Fruit fly (Drosophila melanogaster) whole organism: Measurements from ENCODE around the gene Trm7-32.

Source experiments
- CG8478 ChIP-seq: fragments of >200 bp; optimal IDR thresholded peaks from 2 replicates; lab custom pipeline; 2018; ENCODE audit warnings: inconsistent platforms
- Dll ChIP-seq: fragments of >200 bp; optimal IDR thresholded peaks from 2 replicates; lab custom pipeline; 2017
- EcR ChIP-seq, 2 experiments: fragments of >200 bp; optimal IDR thresholded peaks; 2 replicates each; lab custom pipeline; 2017; ENCODE audit warnings: missing biosample characterization in 2 of 2, missing genetic modification characterization in 2 of 2, missing genetic modification reagents in 2 of 2
- pan ChIP-seq: fragments of >200 bp; optimal IDR thresholded peaks from 2 replicates; lab custom pipeline; 2017
- psq ChIP-seq: fragments of >200 bp; optimal IDR thresholded peaks from 2 replicates; lab custom pipeline; 2017
- usp ChIP-seq: fragments of >200 bp; optimal IDR thresholded peaks from 2 replicates; lab custom pipeline; 2017; ENCODE audit warnings: missing biosample characterization, missing genetic modification characterization, mixed read lengths

Trm7-32 gene

DNA sequence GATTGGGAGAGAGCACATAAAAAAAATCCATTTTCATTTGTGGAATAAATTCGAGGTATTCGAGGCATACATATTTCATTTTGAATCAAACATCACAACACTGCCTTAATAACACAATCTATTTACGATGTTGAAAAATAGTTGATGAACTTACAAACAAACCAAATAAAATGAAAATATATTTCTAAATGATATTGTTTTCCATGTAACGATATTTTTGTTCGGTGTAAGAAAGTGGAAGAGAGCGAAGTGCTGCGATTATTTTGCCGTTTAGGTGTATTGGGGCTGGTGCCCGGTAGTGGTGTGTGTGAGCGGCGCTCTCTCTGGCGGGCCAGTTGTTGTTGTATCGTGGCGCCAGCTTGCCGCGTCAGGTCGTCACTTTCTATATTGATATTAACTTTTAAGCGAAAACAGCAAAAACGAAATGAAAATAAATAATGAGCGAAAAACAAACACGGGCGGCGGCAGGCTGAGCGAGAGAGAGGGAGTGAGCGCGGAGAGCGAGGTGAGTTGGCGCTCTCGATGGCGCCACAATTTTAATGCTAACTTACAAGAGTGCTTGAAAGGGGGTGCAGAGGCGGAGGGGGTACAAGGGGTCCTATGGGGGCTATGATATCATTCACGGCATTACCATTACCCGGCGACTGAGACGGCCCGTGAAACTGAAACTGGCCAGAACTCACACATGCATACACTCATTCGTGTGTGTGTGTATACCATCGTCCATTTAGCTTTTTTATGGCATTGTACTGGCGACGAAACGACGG lies 24.7 kb downstream of the Trm7-32 start:
- TF ChIP-seq Dll (lab: Kevin White, UChicago) (peak; percentile 95), psq (no peak)

DNA sequence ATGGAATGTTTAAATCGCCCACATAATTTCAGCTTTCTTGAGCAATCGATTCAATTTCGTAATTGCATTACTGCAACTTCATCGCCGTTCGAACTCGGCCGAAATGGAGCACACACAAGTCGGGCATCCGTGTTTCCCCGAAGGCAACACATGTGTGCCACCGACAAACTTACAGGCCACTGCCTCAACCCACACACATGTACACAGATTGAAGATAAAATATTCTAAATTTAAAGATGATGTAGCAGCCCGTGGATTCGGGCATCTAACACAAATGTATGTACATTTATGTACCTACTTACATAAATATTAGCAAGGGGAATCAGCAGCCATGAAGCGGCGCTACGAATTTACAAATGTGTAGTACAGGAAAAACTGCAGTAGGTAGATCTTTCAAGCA lies 25.6 kb downstream of the Trm7-32 start:
- TF ChIP-seq CG8478 (lab: Kevin White, UChicago) (no peak), Dll (lab: Kevin White, UChicago) (no peak), EcR (GFP tag; optimal IDR thresholded peaks at IDR 0.05; lab: Kevin White, UChicago) (no peak), pan (lab: Kevin White, UChicago) (no peak), psq (no peak), usp (GFP tag; lab: Kevin White, UChicago) (no peak)

DNA sequence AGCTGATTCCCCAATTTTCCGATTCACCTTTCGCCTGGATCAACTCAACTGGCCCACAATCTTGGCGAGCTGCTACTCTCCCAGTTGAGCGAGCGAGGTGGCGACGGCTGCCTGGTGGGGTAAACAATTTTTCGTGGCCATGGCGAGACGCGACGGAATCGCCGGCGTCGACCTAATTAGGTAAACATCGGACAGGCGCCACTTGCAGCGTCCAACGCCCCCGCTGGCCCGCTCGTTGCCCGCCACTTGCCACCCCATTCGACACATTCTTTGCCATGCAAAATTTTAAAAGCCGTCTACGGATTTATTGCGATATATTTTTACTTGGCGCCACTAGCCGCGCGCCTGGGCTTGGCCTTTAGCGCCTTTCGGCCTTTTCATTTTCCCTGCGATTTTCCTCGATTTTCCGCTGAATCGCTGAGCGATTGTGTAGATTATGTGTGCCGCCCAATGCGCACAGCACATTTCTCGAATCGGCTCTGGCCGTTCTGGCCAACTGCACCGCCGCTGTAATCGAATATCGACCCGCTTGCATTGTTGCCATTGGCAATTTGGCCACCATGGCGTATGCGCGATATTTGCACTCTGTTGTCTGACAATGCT lies 26.4 kb downstream of the Trm7-32 start:
- TF ChIP-seq Dll (lab: Kevin White, UChicago) (no peak), CG8478 (lab: Kevin White, UChicago) (no peak), usp (GFP tag; lab: Kevin White, UChicago) (no peak), EcR (GFP tag; optimal IDR thresholded peaks at IDR 0.05; lab: Kevin White, UChicago) (no peak), pan (lab: Kevin White, UChicago) (no peak), psq (no peak)

DNA sequence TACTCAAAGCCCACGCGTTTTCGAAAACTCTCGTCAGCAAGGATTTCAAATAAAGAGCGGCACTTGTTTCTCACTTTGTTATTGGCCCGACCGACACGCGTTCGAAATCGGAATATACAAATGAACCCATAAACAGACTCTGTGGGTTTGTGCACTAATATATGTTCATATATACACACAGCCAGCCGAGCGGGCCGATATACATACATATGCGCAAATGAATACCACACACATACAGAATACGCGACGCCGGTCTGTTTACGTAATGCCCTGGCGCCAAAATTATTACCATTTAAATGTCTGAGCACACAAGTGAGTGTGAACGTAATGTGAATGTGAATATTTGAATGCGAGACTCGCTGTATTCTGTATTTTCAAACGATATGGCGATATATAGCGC lies 27.2 kb downstream of the Trm7-32 start:
- TF ChIP-seq CG8478 (lab: Kevin White, UChicago) (no peak), psq (no peak), usp (GFP tag; lab: Kevin White, UChicago) (no peak), EcR (GFP tag; optimal IDR thresholded peaks at IDR 0.05; lab: Kevin White, UChicago) (no peak), pan (lab: Kevin White, UChicago) (no peak), Dll (lab: Kevin White, UChicago) (no peak)

DNA sequence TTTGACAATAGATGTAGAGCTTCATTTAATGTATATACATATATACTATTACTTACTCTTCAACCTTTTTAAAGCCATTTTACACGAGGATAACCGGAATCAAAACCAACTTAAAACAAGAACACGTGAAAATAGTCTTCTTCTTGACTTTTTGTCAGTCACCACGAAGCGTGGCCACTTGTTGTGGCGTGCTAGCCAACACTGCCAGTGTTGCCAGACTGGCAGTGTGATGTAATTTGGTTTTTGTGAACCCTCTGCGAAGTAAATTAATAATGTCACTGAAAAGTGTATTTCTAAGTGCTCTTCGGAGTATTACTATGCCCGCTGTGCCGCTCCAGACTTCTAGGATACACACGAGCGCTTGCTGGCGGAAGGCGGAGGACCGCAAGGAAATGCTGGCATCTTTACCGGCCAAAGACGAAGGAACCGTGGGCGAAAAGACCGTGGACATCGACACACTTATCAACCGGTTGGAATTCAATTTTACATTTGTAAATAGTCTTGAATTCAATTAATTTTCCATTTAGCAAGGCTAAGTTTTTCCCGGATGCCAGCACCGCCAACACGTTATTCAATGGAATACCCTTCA lies 32.1 kb downstream of the Trm7-32 start, which contains the start of the genes Ns1 and mRpS11:
Gene Ns1, minus strand, starts transcription at position 150 of the 589 bp plus-strand sequence.
Gene mRpS11, plus strand, starts transcription at position 207 of the 589 bp plus-strand sequence.
- TF ChIP-seq pan (lab: Kevin White, UChicago) (no peak), CG8478 (lab: Kevin White, UChicago) (no peak), usp (GFP tag; lab: Kevin White, UChicago) (no peak), Dll (lab: Kevin White, UChicago) (no peak), psq (no peak), EcR (GFP tag; optimal IDR thresholded peaks at IDR 0.05; lab: Kevin White, UChicago) (no peak)

DNA sequence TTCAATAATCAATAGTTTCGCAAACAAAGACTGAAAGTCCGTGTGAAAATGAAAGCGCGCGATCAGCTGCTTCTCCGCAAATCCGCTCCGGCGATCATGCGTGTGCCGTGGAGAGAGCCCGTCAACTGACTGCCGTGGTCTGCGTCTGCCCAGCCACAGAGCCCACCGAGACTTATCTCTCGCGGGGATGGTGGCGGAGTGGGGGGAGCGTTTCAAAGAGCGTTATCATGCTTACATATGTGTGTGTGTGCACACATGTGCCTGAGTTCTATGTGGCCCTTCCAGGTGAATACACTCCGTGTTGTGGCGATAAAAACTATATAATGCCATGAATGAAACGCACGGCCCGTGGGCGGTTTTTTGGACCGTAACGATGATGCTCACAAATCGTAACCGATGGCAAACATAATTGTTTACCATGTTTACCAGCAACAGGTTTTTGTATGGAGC lies 37.5 kb downstream of the Trm7-32 start:
- no peak for TF ChIP-seq Dll (lab: Kevin White, UChicago)
- TF ChIP-seq EcR (GFP tag; optimal IDR thresholded peaks at IDR 0.05; lab: Kevin White, UChicago) = peak in 1 of 2 experiments; percentile 33

DNA sequence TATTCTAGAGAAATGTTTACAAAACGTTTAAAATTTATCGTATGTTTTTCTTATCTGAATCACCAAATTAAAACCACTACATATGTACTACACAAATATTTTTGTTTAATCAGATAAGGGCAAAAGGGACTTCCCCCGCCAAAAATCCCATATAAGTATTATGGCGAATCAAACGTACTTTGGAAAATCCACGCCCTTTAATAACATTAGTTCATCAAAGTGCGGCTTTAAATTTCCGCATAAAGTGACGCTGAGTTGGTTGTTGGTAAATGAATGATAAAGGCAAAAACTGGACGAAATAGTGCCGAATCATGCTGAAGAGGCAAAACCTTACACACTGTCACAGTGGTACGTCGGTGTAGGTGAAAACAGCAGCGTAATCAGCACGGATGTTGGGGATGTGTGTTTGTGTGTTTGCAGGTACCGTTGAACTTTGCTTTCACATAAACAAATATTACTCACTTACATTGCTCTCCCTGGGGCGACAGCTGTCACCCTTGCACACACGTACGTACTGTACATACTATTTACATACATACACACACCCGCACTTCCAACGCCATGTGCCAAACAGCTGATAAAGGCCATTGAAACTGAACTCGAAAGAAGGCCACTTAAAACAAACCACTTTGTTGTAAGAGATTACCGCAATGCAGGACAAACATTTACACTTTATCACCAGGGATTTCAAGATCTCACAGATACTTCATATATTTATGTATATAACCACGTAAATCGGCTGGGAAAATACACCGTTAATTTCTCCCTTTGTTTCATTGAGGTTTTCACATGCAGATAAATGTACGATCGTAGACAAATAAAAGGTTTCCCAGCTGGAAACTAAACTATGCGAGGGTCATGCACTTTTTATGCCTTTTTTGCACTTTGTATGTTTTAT lies 38.7 kb downstream of the Trm7-32 start:
- TF ChIP-seq CG8478 (lab: Kevin White, UChicago) (no peak), usp (GFP tag; lab: Kevin White, UChicago) (no peak), Dll (lab: Kevin White, UChicago) (no peak), psq (no peak), pan (lab: Kevin White, UChicago) (no peak), EcR (GFP tag; optimal IDR thresholded peaks at IDR 0.05; lab: Kevin White, UChicago) (no peak)

DNA sequence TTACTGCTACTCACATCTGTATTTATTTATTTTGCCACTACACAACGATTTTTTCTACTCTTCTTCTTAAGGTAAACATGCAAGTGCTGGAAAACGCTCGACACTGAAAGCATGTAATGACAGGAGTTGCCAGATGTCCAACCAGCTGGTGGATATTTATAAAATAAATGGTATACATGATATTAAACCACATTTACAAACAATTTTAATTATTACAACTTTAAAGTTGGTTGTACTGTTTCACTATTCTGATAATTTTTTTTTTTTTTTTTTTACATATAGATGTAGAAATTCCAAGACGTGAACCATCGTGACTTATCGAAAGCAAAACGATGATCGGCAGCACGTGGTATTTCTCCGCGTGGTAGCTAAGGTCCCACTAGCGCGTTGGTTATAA lies 39.4 kb downstream of the Trm7-32 start, which contains the start of the genes Keap1 and kuk:
Gene Keap1, minus strand, starts transcription at position 87 of the 397 bp plus-strand sequence.
Gene kuk, plus strand, starts transcription at position 386 of the 397 bp plus-strand sequence.
- TF ChIP-seq psq (no peak), EcR (GFP tag; optimal IDR thresholded peaks at IDR 0.05; lab: Kevin White, UChicago) (no peak), Dll (lab: Kevin White, UChicago) (no peak), pan (lab: Kevin White, UChicago) (no peak), CG8478 (lab: Kevin White, UChicago) (no peak), usp (GFP tag; lab: Kevin White, UChicago) (no peak)

DNA sequence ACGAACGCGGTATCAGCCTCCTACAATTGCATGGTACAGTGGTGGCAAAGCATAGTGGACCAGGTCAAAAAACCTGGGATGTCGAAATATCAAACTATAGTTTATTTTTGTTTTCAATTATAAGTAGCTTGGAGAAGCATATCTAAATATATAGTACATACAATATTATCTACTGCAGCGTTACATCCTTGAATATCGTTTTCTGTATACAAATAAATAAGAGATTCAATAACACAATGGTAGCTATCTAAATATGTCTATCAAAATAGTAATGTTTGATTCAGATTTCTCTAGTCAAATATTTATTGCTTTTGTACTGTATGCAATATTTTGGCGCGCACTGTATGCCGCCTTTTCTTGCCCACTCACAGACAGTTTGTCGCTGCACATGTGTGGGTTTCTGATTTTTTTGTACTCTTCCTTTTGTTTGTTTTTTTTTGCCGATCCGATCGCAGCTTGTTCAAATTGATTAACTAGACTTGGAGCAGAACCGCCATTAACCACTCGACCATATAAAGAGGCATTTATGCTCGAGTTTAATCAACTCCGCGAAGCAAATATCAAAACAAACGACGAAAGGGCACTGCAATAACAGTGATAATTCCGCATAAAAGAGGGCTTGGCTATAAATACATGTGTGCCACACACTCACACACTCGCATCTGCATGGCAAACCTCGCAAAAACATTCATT lies 40.3 kb downstream of the Trm7-32 start:
- no peak for TF ChIP-seq Dll (lab: Kevin White, UChicago)
- TF ChIP-seq psq = no peak
- TF ChIP-seq pan (lab: Kevin White, UChicago) = no peak
- no peak for TF ChIP-seq EcR (GFP tag; optimal IDR thresholded peaks at IDR 0.05; lab: Kevin White, UChicago)
- TF ChIP-seq CG8478 (lab: Kevin White, UChicago) = no peak
- no peak for TF ChIP-seq usp (GFP tag; lab: Kevin White, UChicago)

DNA sequence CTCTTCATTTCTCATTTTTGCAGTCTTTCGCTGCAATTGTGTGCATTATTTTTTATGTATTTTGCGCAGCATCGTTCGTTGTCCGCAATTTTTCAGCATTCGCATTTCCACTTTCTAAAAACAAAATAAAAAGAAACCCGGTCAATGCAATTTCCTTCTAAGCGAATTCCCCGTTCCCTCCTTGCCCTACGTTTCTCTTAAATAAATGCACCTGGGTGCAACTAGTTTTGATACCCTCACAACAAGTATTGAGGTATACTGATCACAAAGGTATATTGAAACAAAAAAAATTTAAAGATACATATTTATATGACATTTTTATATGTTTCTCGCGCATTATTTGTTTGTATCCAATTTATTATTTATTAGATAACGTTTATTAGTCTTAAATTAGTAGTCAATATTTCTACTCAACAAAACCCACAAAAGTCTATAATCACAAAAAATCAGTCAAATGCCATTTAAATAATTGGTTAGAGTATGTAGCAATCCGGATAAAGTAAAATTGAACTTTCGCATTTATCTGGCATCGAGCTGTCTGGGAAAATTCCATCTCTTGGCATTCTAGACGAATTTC lies 41.0 kb downstream of the Trm7-32 start:
- TF ChIP-seq pan (lab: Kevin White, UChicago) (no peak), psq (no peak), EcR (GFP tag; optimal IDR thresholded peaks at IDR 0.05; lab: Kevin White, UChicago) (no peak), Dll (lab: Kevin White, UChicago) (no peak), usp (GFP tag; lab: Kevin White, UChicago) (no peak), CG8478 (lab: Kevin White, UChicago) (no peak)
